Fruit fly (Drosophila melanogaster): ENCODE data around the gene CG6271.

DNA sequence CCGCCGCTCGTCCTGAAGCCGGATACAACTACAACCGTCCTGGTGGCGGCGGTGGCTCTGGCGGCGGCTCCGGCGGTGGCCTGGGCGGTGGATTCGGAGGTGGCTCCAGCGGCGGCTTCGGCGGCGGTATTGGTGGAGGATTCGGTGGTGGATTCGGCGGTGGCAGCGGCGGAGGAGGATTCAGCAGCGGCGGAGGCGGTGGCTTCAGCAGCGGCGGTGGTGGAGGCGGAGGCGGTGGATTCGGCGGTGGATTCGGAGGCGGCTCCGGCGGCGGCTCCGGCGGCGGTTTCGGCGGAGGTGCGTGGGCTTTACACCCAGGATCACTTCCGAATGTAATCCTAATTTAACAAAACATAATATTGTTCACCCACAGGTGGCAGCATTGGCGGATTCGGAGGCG is 23.6 kb upstream of the CG6271 start:
- TF ChIP-seq cyc (GFP tag; optimal IDR thresholded peaks at IDR 0.05) (no peak), Gug (GFP tag; IDR thresholded peaks at IDR 0.05) (no peak), CG4318 (GFP tag; optimal IDR thresholded peaks at IDR 0.05) (no peak), acj6 (GFP tag; optimal IDR thresholded peaks at IDR 0.05) (no peak), CG6163 (GFP tag; IDR thresholded peaks at IDR 0.05) (no peak), fkh (GFP tag; optimal IDR thresholded peaks at IDR 0.05) (no peak), Sox15 (GFP tag; optimal IDR thresholded peaks at IDR 0.05) (no peak), CG11294 (GFP tag; IDR thresholded peaks at IDR 0.05) (no peak), Sox14 (GFP tag; optimal IDR thresholded peaks at IDR 0.05) (no peak), svp (GFP tag) (no peak), spab (GFP tag; optimal IDR thresholded peaks at IDR 0.05) (no peak), Eip75B (GFP tag; optimal IDR thresholded peaks at IDR 0.05) (no peak), achi (GFP tag; optimal IDR thresholded peaks at IDR 0.05) (no peak), CG31627 (GFP tag; optimal IDR thresholded peaks at IDR 0.05) (no peak)

Data from whole organism, prepupa.